Worm (Caenorhabditis elegans): Measurements from ENCODE around the gene C16C8.7.
"Not testable (repeated sequence)": the region's sequence is repeated elsewhere in the genome, so short reads cannot be mapped to it uniquely, and the experiment has no call there.

Gene C16C8.7

ce11 chrII:3499386-3499785 is 39.4 kb upstream of the C16C8.7 start, which contains the start of gene Y49F6B.9:
Y49F6B.9 (minus strand) TSS chrII:3499387.
- no peak for TF ChIP-seq D1046.2 (GFP tag; IDR thresholded peaks at IDR 0.05)
- TF ChIP-seq aha-1 (tag): peak; percentile 87
- peak; percentile 94 for TF ChIP-seq Y48G9A.11 (GFP tag; IDR thresholded peaks at IDR 0.05)
- TF ChIP-seq nhr-76 (tag; optimal IDR thresholded peaks at IDR 0.05): no peak
- TF ChIP-seq lin-29 (GFP tag; IDR thresholded peaks at IDR 0.05): no peak
- TF ChIP-seq ceh-44 (GFP tag; IDR thresholded peaks at IDR 0.05): no peak
- no peak for TF ChIP-seq tag-97 (GFP tag; IDR thresholded peaks at IDR 0.05)
- TF ChIP-seq nhr-10 (tag; optimal IDR thresholded peaks at IDR 0.05): no peak
- no peak for TF ChIP-seq ceh-82 (tag; optimal IDR thresholded peaks at IDR 0.05)
- TF ChIP-seq lin-13 (GFP tag; optimal IDR thresholded peaks at IDR 0.05): no peak

ce11 chrII:3490797-3491196 is 30.8 kb upstream of the C16C8.7 start, which contains the start of gene fbxb-112:
fbxb-112 (plus strand) TSS chrII:3491097.
- TF ChIP-seq mxl-2 (GFP tag; conservative IDR thresholded peaks at IDR 0.05); ceh-32 (tag; optimal IDR thresholded peaks at IDR 0.05; ENCODE audit: poor library complexity); daf-8 (GFP tag; IDR thresholded peaks at IDR 0.05): not testable (repeated sequence)

ce11 chrII:3482231-3482630 is 22.3 kb upstream of the C16C8.7 start, which contains the start of gene smu-2:
smu-2 (plus strand) TSS chrII:3482408.
- TF ChIP-seq nhr-28 (tag; optimal IDR thresholded peaks at IDR 0.05) (peak; percentile 71), nhr-11 (tag; optimal IDR thresholded peaks at IDR 0.05) (peak; percentile 11), madf-9 (GFP tag; conservative IDR thresholded peaks at IDR 0.05) (peak; percentile 64), dmd-9 (GFP tag; IDR thresholded peaks at IDR 0.05) (peak; percentile 54; the same call in 1 of the 2 replicates), hif-1 (tag; optimal IDR thresholded peaks at IDR 0.05) (peak in 1 of 2 experiments; percentile 81), ces-1 (GFP tag; optimal IDR thresholded peaks at IDR 0.05) (peak; percentile 74), ctbp-1 (GFP tag; IDR thresholded peaks at IDR 0.05) (no peak), php-3 (GFP tag; IDR thresholded peaks at IDR 0.05) (0 out of 2 replicates have a peak, but pooled peaks have one; percentile 43), nhr-42 (GFP tag; IDR thresholded peaks at IDR 0.05) (no peak), dpl-1 (GFP tag; optimal IDR thresholded peaks at IDR 0.05) (peak; percentile 62), rbr-2 (tag; optimal IDR thresholded peaks at IDR 0.05) (peak; percentile 43), F26F4.8 (GFP tag; conservative IDR thresholded peaks at IDR 0.05) (no peak), unc-130 (GFP tag; optimal IDR thresholded peaks at IDR 0.05) (peak; percentile 89), fkh-10 (GFP tag; optimal IDR thresholded peaks at IDR 0.05) (peak; percentile 28), lin-38 (GFP tag; IDR thresholded peaks at IDR 0.05) (peak; percentile 97), dmd-6 (GFP tag; IDR thresholded peaks at IDR 0.05) (peak; percentile 31), mes-2 (tag; optimal IDR thresholded peaks at IDR 0.05; ENCODE audit: poor library complexity, severe bottlenecking) (peak; percentile 97), egl-27 (tag; optimal IDR thresholded peaks at IDR 0.05) (no peak), ZK337.2 (GFP tag; IDR thresholded peaks at IDR 0.05) (peak; percentile 74; the same call in 1 of the 2 replicates), aha-1 (tag) (peak; percentile 95)

- TF ChIP-seq nhr-28 (tag; optimal IDR thresholded peaks at IDR 0.05) (no peak), zip-2 (tag; optimal IDR thresholded peaks at IDR 0.05) (no peak), Y5F2A.4 (GFP tag; optimal IDR thresholded peaks at IDR 0.05) (no peak), rbr-2 (tag; optimal IDR thresholded peaks at IDR 0.05) (no peak), nhr-48 (tag; optimal IDR thresholded peaks at IDR 0.05) (no peak), vab-7 (GFP tag; IDR thresholded peaks at IDR 0.05) (no peak), lim-7 (GFP tag; IDR thresholded peaks at IDR 0.05) (no peak), sdz-12 (GFP tag; optimal IDR thresholded peaks at IDR 0.05) (no peak), mes-2 (tag; optimal IDR thresholded peaks at IDR 0.05; ENCODE audit: poor library complexity, severe bottlenecking) (no peak), madf-5 (GFP tag; IDR thresholded peaks at IDR 0.05) (no peak)
Measured at ce11 chrII:3481584-3481983, 21.6 kb upstream of the C16C8.7 start, which contains the start of gene Y49F6B.8. Y49F6B.8 (minus strand) TSS chrII:3481684.

Measured in whole organism, L4 larva.